Fruit fly (Drosophila melanogaster) S2 (cell line): ENCODE results near the gene Uev1A.

ENCODE experiments used
- CG8478 ChIP-seq: fragments of >200 bp; optimal IDR thresholded peaks from 2 replicates; lab custom pipeline; 2018
- CTCF ChIP-seq, 2 experiments: fragments of >200 bp; optimal IDR thresholded peaks; 2 replicates each; lab custom pipeline; 2018

Gene Uev1A

dm6 chr3L:5354472-5354871 lies 11.6 kb downstream of the Uev1A start:
- TF ChIP-seq CG8478 (lab: Kevin White, UChicago) (no peak), CTCF (optimal IDR thresholded peaks at IDR 0.05; lab: Kevin White, UChicago) (no peak)

- TF ChIP-seq CTCF (optimal IDR thresholded peaks at IDR 0.05; lab: Kevin White, UChicago) (no peak), CG8478 (lab: Kevin White, UChicago) (no peak)
These were observed 12.5 kb downstream of the Uev1A start for dm6 chr3L:5353484-5354056.

- no peak for TF ChIP-seq CG8478 (lab: Kevin White, UChicago)
- TF ChIP-seq CTCF (optimal IDR thresholded peaks at IDR 0.05; lab: Kevin White, UChicago), result no peak
These were observed 13.2 kb downstream of the Uev1A start for dm6 chr3L:5352684-5353322.

dm6 chr3L:5351348-5351850 lies 14.6 kb downstream of the Uev1A start:
- no peak for TF ChIP-seq CTCF (optimal IDR thresholded peaks at IDR 0.05; lab: Kevin White, UChicago)
- TF ChIP-seq CG8478 (lab: Kevin White, UChicago), result no peak

dm6 chr3L:5349751-5350310 lies 16.2 kb downstream of the Uev1A start:
- no peak for TF ChIP-seq CTCF (optimal IDR thresholded peaks at IDR 0.05; lab: Kevin White, UChicago)
- TF ChIP-seq CG8478 (lab: Kevin White, UChicago), result no peak

- TF ChIP-seq CTCF (optimal IDR thresholded peaks at IDR 0.05; lab: Kevin White, UChicago) (no peak), CG8478 (lab: Kevin White, UChicago) (no peak)
These were observed 17.0 kb downstream of the Uev1A start for dm6 chr3L:5348987-5349386.

- TF ChIP-seq CG8478 (lab: Kevin White, UChicago), result no peak
- TF ChIP-seq CTCF (optimal IDR thresholded peaks at IDR 0.05; lab: Kevin White, UChicago), result no peak
These were observed 22.9 kb downstream of the Uev1A start for dm6 chr3L:5342909-5343710.

- TF ChIP-seq CTCF (optimal IDR thresholded peaks at IDR 0.05; lab: Kevin White, UChicago) (no peak), CG8478 (lab: Kevin White, UChicago) (no peak)
These were observed 24.2 kb downstream of the Uev1A start for dm6 chr3L:5341770-5342318.

- TF ChIP-seq CTCF (optimal IDR thresholded peaks at IDR 0.05; lab: Kevin White, UChicago) (no peak), CG8478 (lab: Kevin White, UChicago) (no peak)
These were observed 36.6 kb downstream of the Uev1A start for dm6 chr3L:5329460-5329859.

- TF ChIP-seq CTCF (optimal IDR thresholded peaks at IDR 0.05; lab: Kevin White, UChicago) (no peak), CG8478 (lab: Kevin White, UChicago) (no peak)
These were observed 38.2 kb downstream of the Uev1A start for dm6 chr3L:5327821-5328220.
